Fruit fly (Drosophila melanogaster): ENCODE measurements around the gene Der-2.

- no peak for TF ChIP-seq CG8478 (optimal IDR thresholded peaks at IDR 0.05)
- no peak for TF ChIP-seq usp (GFP tag; optimal IDR thresholded peaks at IDR 0.05)
- TF ChIP-seq Dll (optimal IDR thresholded peaks at IDR 0.05) = no peak
- no peak for TF ChIP-seq pan (optimal IDR thresholded peaks at IDR 0.05)
These were observed 23.7 kb upstream of the Der-2 start for dm6 chr3R:16507706-16508105.

Measured in whole organism.